Fruit fly (Drosophila melanogaster): ENCODE results near the gene Blos2.

Blos2 gene

DNA sequence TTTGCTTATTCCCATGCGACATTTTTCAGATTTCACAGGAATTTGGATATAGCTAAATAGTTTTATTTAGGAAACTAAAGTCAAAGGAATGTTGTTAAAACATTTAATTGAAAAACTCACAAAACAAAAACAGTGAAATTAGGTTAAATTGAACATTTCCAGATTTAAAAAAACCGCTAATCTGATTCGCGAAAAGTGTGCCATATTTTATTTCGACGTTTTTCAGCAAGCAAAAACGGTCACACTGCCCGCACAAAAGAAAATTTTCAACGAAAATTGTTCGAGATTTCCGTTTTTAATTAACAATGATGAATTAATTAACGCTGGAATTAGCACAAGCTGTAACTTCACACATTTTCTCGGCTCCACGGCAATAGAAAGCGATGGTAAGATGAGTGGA, 48.1 kb downstream of the Blos2 start, which contains the start of the genes CG34012 and emei (continued):
- TF ChIP-seq sr (GFP tag; IDR thresholded peaks at IDR 0.05) (no peak), CG17186 (GFP tag; optimal IDR thresholded peaks at IDR 0.05) (peak; percentile 18), ash1 (GFP tag; optimal IDR thresholded peaks at IDR 0.05) (no peak), Dref (GFP tag; IDR thresholded peaks at IDR 0.05) (no peak), CG31441 (GFP tag; IDR thresholded peaks at IDR 0.05) (no peak), CG4820 (GFP tag; optimal IDR thresholded peaks at IDR 0.05) (no peak), grau (tag; optimal IDR thresholded peaks at IDR 0.05) (no peak), CG15514 (GFP tag; optimal IDR thresholded peaks at IDR 0.05) (peak; percentile 79), Myb (GFP tag; optimal IDR thresholded peaks at IDR 0.05) (peak; percentile 32), CG2889 (GFP tag; IDR thresholded peaks at IDR 0.05) (no peak), CG14014 (GFP tag; IDR thresholded peaks at IDR 0.05) (no peak), Dek (tag; optimal IDR thresholded peaks at IDR 0.05) (no peak), Dbx (GFP tag; IDR thresholded peaks at IDR 0.05) (no peak), dmrt99B (tag; optimal IDR thresholded peaks at IDR 0.05) (no peak), Mad (GFP tag; optimal IDR thresholded peaks at IDR 0.05) (no peak), dati (GFP tag; IDR thresholded peaks at IDR 0.05) (no peak), Tbp (GFP tag; optimal IDR thresholded peaks at IDR 0.05) (no peak), CG17802 (tag; optimal IDR thresholded peaks at IDR 0.05) (no peak), CG15073 (GFP tag; optimal IDR thresholded peaks at IDR 0.05) (no peak), gfzf (GFP tag; optimal IDR thresholded peaks at IDR 0.05) (peak; percentile 77), CG12769 (tag; optimal IDR thresholded peaks at IDR 0.05) (no peak), CG9609 (GFP tag; optimal IDR thresholded peaks at IDR 0.05) (no peak), trem (tag; optimal IDR thresholded peaks at IDR 0.05) (peak; percentile 10), CG9932 (GFP tag; IDR thresholded peaks at IDR 0.05) (no peak), dimm (GFP tag; IDR thresholded peaks at IDR 0.05) (no peak), CG7271 (tag; optimal IDR thresholded peaks at IDR 0.05) (no peak), MBD-R2 (GFP tag; IDR thresholded peaks at IDR 0.05) (peak; percentile 41; the same call in 1 of the 2 replicates), CG14965 (GFP tag; optimal IDR thresholded peaks at IDR 0.05; ENCODE audit: borderline replicate concordance) (no peak), repo (GFP tag; optimal IDR thresholded peaks at IDR 0.05) (no peak), phol (tag; optimal IDR thresholded peaks at IDR 0.05) (peak; percentile 54), CG11696 (GFP tag; IDR thresholded peaks at IDR 0.05) (no peak), Lim3 (GFP tag; IDR thresholded peaks at IDR 0.05) (no peak), HLH3B (GFP tag; IDR thresholded peaks at IDR 0.05) (no peak), grn (GFP tag; optimal IDR thresholded peaks at IDR 0.05) (no peak), CG1024 (GFP tag; IDR thresholded peaks at IDR 0.05) (no peak), Antp (GFP tag; optimal IDR thresholded peaks at IDR 0.05) (no peak), CG10543 (GFP tag; optimal IDR thresholded peaks at IDR 0.05) (no peak), dpn (GFP tag; optimal IDR thresholded peaks at IDR 0.05) (no peak), CG14710 (tag; optimal IDR thresholded peaks at IDR 0.05) (peak; percentile 60), CG12219 (GFP tag; optimal IDR thresholded peaks at IDR 0.05) (no peak), CG11504 (tag; optimal IDR thresholded peaks at IDR 0.05) (no peak)
